Worm (Caenorhabditis elegans): ENCODE measurements around the gene rike-1.

DNA sequence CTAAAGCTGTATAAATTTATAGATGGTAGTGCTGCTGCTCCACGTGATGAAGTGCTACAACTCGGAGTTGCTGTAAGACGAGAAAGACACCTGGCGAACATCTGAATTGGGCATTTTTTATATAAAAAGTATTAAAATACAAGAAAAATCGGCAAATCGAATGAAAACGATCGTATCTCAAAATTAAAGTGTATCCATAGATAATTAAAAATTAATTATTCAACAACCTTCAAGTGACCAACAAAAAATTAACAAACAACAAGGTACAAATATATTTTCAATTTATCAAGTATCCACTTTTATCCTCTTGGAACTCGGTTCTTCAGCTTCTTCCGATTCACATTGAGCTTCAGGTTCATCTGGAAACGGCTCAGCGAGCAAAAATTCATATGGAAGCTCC is 26.4 kb downstream of the rike-1 start, which contains the start of gene R02D5.8:
- TF ChIP-seq dao-5 (tag; optimal IDR thresholded peaks at IDR 0.05) (no peak), him-1 (tag; optimal IDR thresholded peaks at IDR 0.05) (no peak)

All from whole organism, L4/young adult.